Fruit fly (Drosophila melanogaster) whole organism, wandering third instar larva: ENCODE measurements around the gene Wdr92.

Experiments
- Abd-B ChIP-seq: fragments of >200 bp; optimal IDR thresholded peaks from 2 replicates; lab custom pipeline; 2017; ENCODE audit warnings: missing biosample characterization, missing genetic modification characterization
- sv ChIP-seq: fragments of 200-800 bp; sonication (Bioruptor generic); optimal IDR thresholded peaks from 3 replicates; lab custom pipeline; 2016; ENCODE audit warnings: missing biosample characterization, missing genetic modification characterization
- woc ChIP-seq: sonication (Bioruptor generic); optimal IDR thresholded peaks from 2 replicates; lab custom pipeline; 2016; ENCODE audit warnings: missing biosample characterization, mild to moderate bottlenecking, missing genetic modification characterization

- TF ChIP-seq sv (GFP tag; lab: Kevin White, UChicago) (no peak), Abd-B (GFP tag; lab: Kevin White, UChicago) (no peak), woc (GFP tag; lab: Kevin White, UChicago) (no peak)
Observed at dm6 chr3L:17938622-17939021, 30.7 kb downstream of the Wdr92 start.
